Fruit fly (Drosophila melanogaster) whole organism, prepupa: Measurements from ENCODE around the gene Nelf-A.

Source experiments
- CG10631 ChIP-seq: fragments of 200-800 bp; sonication (Bioruptor generic); optimal IDR thresholded peaks from 2 replicates; lab custom pipeline; 2016; ENCODE audit warnings: missing biosample characterization, missing genetic modification characterization
- CG11294 ChIP-seq: fragments of 200-800 bp; sonication (Bioruptor generic); IDR thresholded peaks from 2 replicates; pipeline ENCODE4 v1.3.6; 2022; ENCODE audit warnings: missing biosample characterization, missing genetic modification characterization
- CG11902 ChIP-seq: fragments of 200-800 bp; sonication (Bioruptor generic); optimal IDR thresholded peaks from 3 replicates; lab custom pipeline; 2016; ENCODE audit warnings: missing biosample characterization, missing genetic modification characterization
- CG15336 ChIP-seq: fragments of 200-800 bp; sonication (Bioruptor generic); IDR thresholded peaks from 2 replicates; pipeline ENCODE4 v1.3.6; 2022; ENCODE audit warnings: missing biosample characterization, missing genetic modification characterization
- CG1621 ChIP-seq: fragments of 200-800 bp; sonication (Bioruptor generic); optimal IDR thresholded peaks from 3 replicates; lab custom pipeline; 2018; ENCODE audit warnings: missing biosample characterization, mild to moderate bottlenecking, missing genetic modification characterization
- CG16779 ChIP-seq: fragments of 200-800 bp; sonication (Bioruptor generic); optimal IDR thresholded peaks from 3 replicates; lab custom pipeline; 2017; ENCODE audit warnings: missing biosample characterization, mild to moderate bottlenecking, missing genetic modification characterization
- CG3032 ChIP-seq: fragments of 200-800 bp; optimal IDR thresholded peaks from 2 replicates; lab custom pipeline; 2019; ENCODE audit warnings: missing biosample characterization, mild to moderate bottlenecking, missing genetic modification characterization, moderate library complexity
- CG32006 ChIP-seq: fragments of 200-800 bp; sonication (Bioruptor generic); optimal IDR thresholded peaks from 3 replicates; lab custom pipeline; 2017; ENCODE audit warnings: missing biosample characterization, mild to moderate bottlenecking, missing genetic modification characterization
- CG34406 ChIP-seq: fragments of 200-800 bp; sonication (Bioruptor generic); optimal IDR thresholded peaks from 3 replicates; lab custom pipeline; 2016; ENCODE audit warnings: missing biosample characterization, missing genetic modification characterization
- CG3919 ChIP-seq: fragments of 200-800 bp; sonication (Bioruptor generic); optimal IDR thresholded peaks from 3 replicates; lab custom pipeline; 2016; ENCODE audit warnings: missing biosample characterization, missing genetic modification characterization
- CG4318 ChIP-seq: fragments of 200-800 bp; sonication (Bioruptor generic); optimal IDR thresholded peaks from 3 replicates; lab custom pipeline; 2017; ENCODE audit warnings: missing biosample characterization, mild to moderate bottlenecking, missing genetic modification characterization
- CG6276 ChIP-seq: fragments of 200-800 bp; sonication (Bioruptor generic); optimal IDR thresholded peaks from 2 replicates; lab custom pipeline; 2017; ENCODE audit warnings: missing biosample characterization, mild to moderate bottlenecking, missing genetic modification characterization
- CG6854 ChIP-seq: fragments of 200-800 bp; sonication (Bioruptor generic); optimal IDR thresholded peaks from 2 replicates; lab custom pipeline; 2017; ENCODE audit warnings: missing biosample characterization, mild to moderate bottlenecking, missing genetic modification characterization
- CG8119 ChIP-seq: fragments of 200-800 bp; sonication (Bioruptor generic); IDR thresholded peaks from 3 replicates; pipeline ENCODE4 v1.3.6; 2022; ENCODE audit warnings: missing biosample characterization, missing genetic modification characterization
- CG8319 ChIP-seq: fragments of 200-800 bp; sonication (Bioruptor generic); optimal IDR thresholded peaks from 3 replicates; lab custom pipeline; 2016; ENCODE audit warnings: missing biosample characterization, missing genetic modification characterization
- CG8632 ChIP-seq: fragments of 200-800 bp; sonication (Bioruptor generic); optimal IDR thresholded peaks from 3 replicates; lab custom pipeline; 2016; ENCODE audit warnings: missing biosample characterization, missing genetic modification characterization
- CG9139 ChIP-seq: fragments of 200-800 bp; sonication (Bioruptor generic); optimal IDR thresholded peaks from 3 replicates; lab custom pipeline; 2017; ENCODE audit warnings: missing biosample characterization, mild to moderate bottlenecking, missing genetic modification characterization
- Eip75B ChIP-seq: fragments of 200-800 bp; sonication (Bioruptor generic); optimal IDR thresholded peaks from 3 replicates; lab custom pipeline; 2016; ENCODE audit warnings: missing biosample characterization, missing genetic modification characterization
- Eip78C ChIP-seq: fragments of 200-800 bp; sonication (Bioruptor generic); peaks from one replicate; lab custom pipeline; 2016; ENCODE audit warnings: missing biosample characterization, missing genetic modification characterization
- Eip93F ChIP-seq: fragments of 200-800 bp; sonication (Bioruptor generic); optimal IDR thresholded peaks from 2 replicates; lab custom pipeline; 2016; ENCODE audit warnings: missing biosample characterization, mild to moderate bottlenecking, missing genetic modification characterization
- Ets96B ChIP-seq: fragments of 200-800 bp; optimal IDR thresholded peaks from 2 replicates; lab custom pipeline; 2019; ENCODE audit warnings: missing biosample characterization, mild to moderate bottlenecking, missing genetic modification characterization, moderate library complexity
- Hr38 ChIP-seq: sonication (Bioruptor generic); optimal IDR thresholded peaks from 2 replicates; lab custom pipeline; 2016; ENCODE audit warnings: missing biosample characterization, missing genetic modification characterization
- Hr39 ChIP-seq: fragments of 200-800 bp; sonication (Bioruptor generic); optimal IDR thresholded peaks from 2 replicates; lab custom pipeline; 2016; ENCODE audit warnings: missing biosample characterization, missing genetic modification characterization
- Hr4 ChIP-seq: fragments of 200-800 bp; sonication (Bioruptor generic); optimal IDR thresholded peaks from 3 replicates; lab custom pipeline; 2016; ENCODE audit warnings: missing biosample characterization, missing genetic modification characterization
- Lpt ChIP-seq: fragments of 200-800 bp; sonication (Bioruptor generic); optimal IDR thresholded peaks from 3 replicates; lab custom pipeline; 2016; ENCODE audit warnings: missing biosample characterization, missing genetic modification characterization
- OdsH ChIP-seq: fragments of 200-800 bp; sonication (Bioruptor generic); optimal IDR thresholded peaks from 3 replicates; lab custom pipeline; 2016; ENCODE audit warnings: missing biosample characterization, missing genetic modification characterization
- Smox ChIP-seq: fragments of 200-800 bp; sonication (Bioruptor generic); optimal IDR thresholded peaks from 3 replicates; lab custom pipeline; 2016; ENCODE audit warnings: missing biosample characterization, missing genetic modification characterization
- Sox14 ChIP-seq: fragments of 200-800 bp; sonication (Bioruptor generic); optimal IDR thresholded peaks from 3 replicates; lab custom pipeline; 2016; ENCODE audit warnings: missing biosample characterization, missing genetic modification characterization
- Sox15 ChIP-seq: fragments of 200-800 bp; sonication (Bioruptor generic); optimal IDR thresholded peaks from 3 replicates; lab custom pipeline; 2016; ENCODE audit warnings: missing biosample characterization, missing genetic modification characterization
- eg ChIP-seq: fragments of 200-800 bp; sonication (Bioruptor generic); IDR thresholded peaks from 3 replicates; pipeline ENCODE4 v1.3.6; 2022; ENCODE audit warnings: missing biosample characterization, missing genetic modification characterization
- fd85E ChIP-seq: fragments of 200-800 bp; sonication (Bioruptor generic); optimal IDR thresholded peaks from 3 replicates; lab custom pipeline; 2016; ENCODE audit warnings: missing biosample characterization, missing genetic modification characterization
- fkh ChIP-seq: fragments of 200-800 bp; sonication (Bioruptor generic); optimal IDR thresholded peaks from 3 replicates; lab custom pipeline; 2017; ENCODE audit warnings: missing biosample characterization, mild to moderate bottlenecking, missing genetic modification characterization, moderate library complexity
- net ChIP-seq: fragments of 200-800 bp; sonication (Bioruptor generic); optimal IDR thresholded peaks from 3 replicates; lab custom pipeline; 2016; ENCODE audit warnings: missing biosample characterization, missing genetic modification characterization
- salr ChIP-seq, 2 experiments: fragments of 200-800 bp; sonication (Bioruptor generic); optimal IDR thresholded peaks; 3 replicates each; lab custom pipeline; 2016 to 2018; ENCODE audit warnings: missing biosample characterization in 2 of 2, missing genetic modification characterization in 2 of 2, mild to moderate bottlenecking in 1 of 2
- spab ChIP-seq: fragments of 200-800 bp; sonication (Bioruptor generic); optimal IDR thresholded peaks from 2 replicates; lab custom pipeline; 2017; ENCODE audit warnings: missing biosample characterization, mild to moderate bottlenecking, missing genetic modification characterization, missing genetic modification reagents
- topi ChIP-seq: fragments of 200-800 bp; sonication (Bioruptor generic); optimal IDR thresholded peaks from 3 replicates; lab custom pipeline; 2016; ENCODE audit warnings: missing biosample characterization, missing genetic modification characterization
- vri ChIP-seq: fragments of 200-800 bp; sonication (Bioruptor generic); optimal IDR thresholded peaks from 3 replicates; lab custom pipeline; 2016; ENCODE audit warnings: missing biosample characterization, mild to moderate bottlenecking, missing genetic modification characterization

The Nelf-A gene

dm6 chr3R:21246492-21247061, 23.1 kb downstream of the Nelf-A start, which contains the start of gene ETHR (continued):
- TF ChIP-seq CG3032 (tag; lab: Kevin White, UChicago) (no peak), CG1621 (tag; lab: Kevin White, UChicago) (no peak), Eip93F (GFP tag; lab: Kevin White, UChicago) (no peak), spab (GFP tag; lab: Kevin White, UChicago) (no peak), net (GFP tag; lab: Kevin White, UChicago) (peak; percentile 29), salr (GFP tag; optimal IDR thresholded peaks at IDR 0.05; lab: Kevin White, UChicago) (no peak), fd85E (GFP tag; lab: Kevin White, UChicago) (no peak), OdsH (GFP tag; lab: Kevin White, UChicago) (no peak)
- TF ChIP-seq, all 60 proteins: peak for 19

dm6 chr3R:21252478-21252877, 29.0 kb downstream of the Nelf-A start:
- TF ChIP-seq fd85E (GFP tag; lab: Kevin White, UChicago), result no peak
- no peak for TF ChIP-seq CG6854 (GFP tag; lab: Kevin White, UChicago)
- no peak for TF ChIP-seq CG6276 (GFP tag; lab: Kevin White, UChicago)
- no peak for TF ChIP-seq Ets96B (tag; lab: Kevin White, UChicago)
- no peak for TF ChIP-seq Hr38
- no peak for TF ChIP-seq CG11294 (GFP tag; lab: Robert Waterston, UW)
- no peak for TF ChIP-seq Smox
- TF ChIP-seq Hr4 (GFP tag; lab: Kevin White, UChicago), result no peak
- TF ChIP-seq Hr39 (GFP tag; lab: Kevin White, UChicago), result no peak
- TF ChIP-seq vri (GFP tag; lab: Kevin White, UChicago), result no peak
- no peak for TF ChIP-seq CG8319
- no peak for TF ChIP-seq topi (GFP tag; lab: Kevin White, UChicago)
- TF ChIP-seq CG11902 (GFP tag; lab: Kevin White, UChicago), result no peak
- TF ChIP-seq CG10631 (GFP tag; lab: Kevin White, UChicago), result no peak
- no peak for TF ChIP-seq Eip78C

dm6 chr3R:21254296-21254695, 30.8 kb downstream of the Nelf-A start:
- TF ChIP-seq CG8632 (GFP tag; lab: Kevin White, UChicago), result no peak
- no peak for TF ChIP-seq Hr39 (GFP tag; lab: Kevin White, UChicago)
- TF ChIP-seq CG6276 (GFP tag; lab: Kevin White, UChicago), result peak; percentile 7
- TF ChIP-seq Eip78C, result peak; percentile 58
- TF ChIP-seq Lpt (GFP tag; lab: Kevin White, UChicago), result peak; percentile 18
- no peak for TF ChIP-seq CG9139 (GFP tag; lab: Kevin White, UChicago)
- peak; percentile 39; the same call in 1 of the 2 replicates for TF ChIP-seq CG15336 (GFP tag; lab: Robert Waterston, UW)
- 0 out of 3 replicates have a peak, but pooled peaks have one; percentile 46 for TF ChIP-seq eg (GFP tag; lab: Robert Waterston, UW)
- TF ChIP-seq CG3032 (tag; lab: Kevin White, UChicago), result no peak
- TF ChIP-seq CG16779 (tag; lab: Kevin White, UChicago), result no peak
- peak; percentile 25 for TF ChIP-seq CG32006 (GFP tag; lab: Kevin White, UChicago)
- no peak for TF ChIP-seq spab (GFP tag; lab: Kevin White, UChicago)
- TF ChIP-seq fkh (GFP tag; lab: Kevin White, UChicago), result no peak
- no peak for TF ChIP-seq CG34406 (GFP tag; lab: Kevin White, UChicago)
- TF ChIP-seq net (GFP tag; lab: Kevin White, UChicago), result no peak
- peak; percentile 23; the same call in 1 of the 3 replicates for TF ChIP-seq CG8119 (GFP tag; lab: Robert Waterston, UW)
- TF ChIP-seq Sox15, result no peak

- TF ChIP-seq CG8632 (GFP tag; lab: Kevin White, UChicago), result no peak
- TF ChIP-seq OdsH (GFP tag; lab: Kevin White, UChicago), result no peak
- TF ChIP-seq vri (GFP tag; lab: Kevin White, UChicago), result no peak
- TF ChIP-seq net (GFP tag; lab: Kevin White, UChicago), result no peak
- no peak for TF ChIP-seq CG11294 (GFP tag; lab: Robert Waterston, UW)
- TF ChIP-seq CG4318 (GFP tag; lab: Kevin White, UChicago), result no peak
- TF ChIP-seq Smox, result no peak
- no peak for TF ChIP-seq Sox14 (GFP tag; lab: Kevin White, UChicago)
- TF ChIP-seq fd85E (GFP tag; lab: Kevin White, UChicago), result no peak
- no peak for TF ChIP-seq CG3919 (GFP tag; lab: Kevin White, UChicago)
- no peak for TF ChIP-seq Eip75B
- no peak for TF ChIP-seq Hr38
- TF ChIP-seq CG32006 (GFP tag; lab: Kevin White, UChicago), result no peak
Measured at dm6 chr3R:21260795-21261194, 37.3 kb downstream of the Nelf-A start.
